Worm (Caenorhabditis elegans) whole organism, L4 larva: ENCODE data around the gene D1086.3.
"Not testable (repeated sequence)": the region's sequence is repeated elsewhere in the genome, so short reads cannot be mapped to it uniquely, and the experiment has no call there.

ENCODE experiments used
- D1046.2 ChIP-seq: fragments of 200-800 bp; sonication (Bioruptor generic); IDR thresholded peaks from 2 replicates; pipeline ENCODE4 v1.3.6; 2022; ENCODE audit warnings: missing genetic modification characterization, missing compliant biosample characterization
- F37D6.2 ChIP-seq: sonication (generic microtip); optimal IDR thresholded peaks from 2 replicates; lab custom pipeline; 2016; ENCODE audit warnings: mild to moderate bottlenecking, missing genetic modification characterization, missing compliant biosample characterization
- F44E2.7 ChIP-seq: fragments of 200-800 bp; sonication (Bioruptor generic); IDR thresholded peaks from 2 replicates; pipeline ENCODE4 v2.1.2; 2022; ENCODE audit warnings: missing genetic modification characterization, missing compliant biosample characterization
- T20F7.1 ChIP-seq: fragments of 200-800 bp; sonication (Bioruptor generic); optimal IDR thresholded peaks from 2 replicates; lab custom pipeline; 2018; ENCODE audit warnings: mild to moderate bottlenecking, missing genetic modification characterization, missing compliant biosample characterization
- T26A8.4 ChIP-seq: fragments of 200-800 bp; sonication (Bioruptor generic); IDR thresholded peaks from 2 replicates; pipeline ENCODE4 v1.3.6; 2022; ENCODE audit warnings: missing genetic modification characterization, missing compliant biosample characterization
- Y105C5A.15 ChIP-seq: fragments of 200-800 bp; sonication (Bioruptor generic); IDR thresholded peaks from 2 replicates; pipeline ENCODE4 v1.3.6; 2022; ENCODE audit warnings: missing genetic modification characterization, missing compliant biosample characterization
- aha-1 ChIP-seq: fragments of 150-350 bp; peaks from one replicate; lab custom pipeline; 2014; ENCODE audit warnings: missing biosample characterization, missing genetic modification characterization
- ceh-20 ChIP-seq: fragments of 200-800 bp; sonication (Bioruptor generic); IDR thresholded peaks from 2 replicates; pipeline ENCODE4 v1.3.6; 2022; ENCODE audit warnings: missing genetic modification reagents, missing genetic modification characterization, missing compliant biosample characterization
- ceh-32 ChIP-seq: sonication (generic microtip); optimal IDR thresholded peaks from 2 replicates; lab custom pipeline; 2016; ENCODE audit warnings: mild to moderate bottlenecking, missing genetic modification characterization, missing compliant biosample characterization; ENCODE audit not compliant: poor library complexity
- ces-1 ChIP-seq: fragments of 150-350 bp; sonication (generic microtip); optimal IDR thresholded peaks from 4 replicates; lab custom pipeline; 2014; ENCODE audit warnings: missing biosample characterization, missing genetic modification reagents, missing genetic modification characterization
- ctbp-1 ChIP-seq: fragments of 200-800 bp; sonication (Bioruptor generic); IDR thresholded peaks from 2 replicates; pipeline ENCODE4 v1.3.6; 2022; ENCODE audit warnings: missing genetic modification reagents, missing genetic modification characterization, missing compliant biosample characterization
- daf-16 ChIP-seq, 3 experiments: sonication (generic microtip); optimal IDR thresholded peaks; 2 replicates each; lab custom pipeline; 2016 to 2017; ENCODE audit warnings: missing genetic modification characterization in 3 of 3, missing genetic modification reagents in 3 of 3, mild to moderate bottlenecking in 2 of 3, missing compliant biosample characterization in 2 of 3, missing biosample characterization in 1 of 3, moderate library complexity in 1 of 3
- dmd-6 ChIP-seq: fragments of 200-800 bp; sonication (Bioruptor generic); IDR thresholded peaks from 2 replicates; pipeline ENCODE4 v1.3.6; 2022; ENCODE audit warnings: missing genetic modification reagents, missing genetic modification characterization, missing compliant biosample characterization
- dmd-9 ChIP-seq: fragments of 200-800 bp; sonication (Bioruptor generic); IDR thresholded peaks from 2 replicates; pipeline ENCODE4 v1.3.6; 2022; ENCODE audit warnings: missing genetic modification reagents, missing genetic modification characterization, missing compliant biosample characterization
- duxl-1 ChIP-seq: sonication (generic microtip); optimal IDR thresholded peaks from 2 replicates; lab custom pipeline; 2016; ENCODE audit warnings: mild to moderate bottlenecking, missing genetic modification characterization, moderate library complexity, missing compliant biosample characterization; ENCODE audit not compliant: poor library complexity
- dve-1 ChIP-seq: sonication (generic microtip); optimal IDR thresholded peaks from 2 replicates; lab custom pipeline; 2017; ENCODE audit warnings: antibody characterized with exemption, mild to moderate bottlenecking, missing genetic modification characterization, missing compliant biosample characterization; ENCODE audit not compliant: insufficient read depth
- gei-8 ChIP-seq: fragments of 200-800 bp; sonication (Bioruptor generic); optimal IDR thresholded peaks from 2 replicates; lab custom pipeline; 2018; ENCODE audit warnings: mild to moderate bottlenecking, missing genetic modification characterization, missing compliant biosample characterization
- hif-1 ChIP-seq, 2 experiments: sonication (generic microtip); optimal IDR thresholded peaks; 2 replicates each; lab custom pipeline; 2016 to 2017; ENCODE audit warnings: missing compliant biosample characterization in 2 of 2, missing genetic modification characterization in 2 of 2, missing genetic modification reagents in 2 of 2, missing genotype in 2 of 2, mild to moderate bottlenecking in 1 of 2
- hlh-11 ChIP-seq: fragments of 200-800 bp; sonication (Bioruptor generic); optimal IDR thresholded peaks from 2 replicates; lab custom pipeline; 2018; ENCODE audit warnings: mild to moderate bottlenecking, missing genetic modification characterization, missing compliant biosample characterization
- hlh-30 ChIP-seq: sonication (generic microtip); optimal IDR thresholded peaks from 2 replicates; lab custom pipeline; 2017; ENCODE audit warnings: antibody characterized with exemption, mild to moderate bottlenecking, missing genetic modification characterization, missing compliant biosample characterization; ENCODE audit not compliant: insufficient read depth
- hmg-1.1 ChIP-seq: fragments of 200-800 bp; sonication (Bioruptor generic); IDR thresholded peaks from 2 replicates; pipeline ENCODE4 v1.3.6; 2022; ENCODE audit warnings: missing genetic modification reagents, missing genetic modification characterization, missing compliant biosample characterization
- jun-1 ChIP-seq: fragments of 150-350 bp; optimal IDR thresholded peaks from 2 replicates; lab custom pipeline; 2014; ENCODE audit warnings: missing biosample characterization, missing genetic modification reagents, missing genetic modification characterization
- lin-15B ChIP-seq: fragments of 150-350 bp; sonication (generic microtip); optimal IDR thresholded peaks from 3 replicates; lab custom pipeline; 2014; ENCODE audit warnings: missing biosample characterization, missing genetic modification characterization
- lin-38 ChIP-seq: fragments of 200-800 bp; sonication (Bioruptor generic); IDR thresholded peaks from 2 replicates; pipeline ENCODE4 v1.3.6; 2022; ENCODE audit warnings: missing genetic modification reagents, missing genetic modification characterization, missing compliant biosample characterization
- lsy-2 ChIP-seq, 2 experiments: fragments of 150-350 bp in 1 of 2; sonication (generic microtip) in 1 of 2; optimal IDR thresholded peaks; 2 replicates each; lab custom pipeline; 2014 to 2017; ENCODE audit warnings: missing biosample characterization in 2 of 2, missing genetic modification characterization in 2 of 2
- madf-9 ChIP-seq: fragments of 200-800 bp; sonication (Bioruptor generic); conservative IDR thresholded peaks from 2 replicates; pipeline ENCODE4 v1.3.6; 2022; ENCODE audit warnings: missing genetic modification reagents, missing genetic modification characterization, missing compliant biosample characterization
- mdt-29 ChIP-seq: fragments of 200-800 bp; sonication (Bioruptor generic); IDR thresholded peaks from 2 replicates; pipeline ENCODE4 v1.3.6; 2022; ENCODE audit warnings: missing genetic modification reagents, missing genetic modification characterization, missing compliant biosample characterization
- nhr-10 ChIP-seq: fragments of 150-350 bp; optimal IDR thresholded peaks from 2 replicates; lab custom pipeline; 2014; ENCODE audit warnings: missing biosample characterization, missing genetic modification characterization
- nhr-102 ChIP-seq: sonication (generic microtip); optimal IDR thresholded peaks from 2 replicates; lab custom pipeline; 2016; ENCODE audit warnings: mild to moderate bottlenecking, missing genetic modification characterization, moderate library complexity, missing compliant biosample characterization
- nhr-11 ChIP-seq: fragments of 150-350 bp; optimal IDR thresholded peaks from 2 replicates; lab custom pipeline; 2014; ENCODE audit warnings: missing biosample characterization, missing genetic modification characterization
- nhr-28 ChIP-seq: fragments of 150-350 bp; optimal IDR thresholded peaks from 2 replicates; lab custom pipeline; 2014; ENCODE audit warnings: missing biosample characterization, missing genetic modification characterization
- nhr-42 ChIP-seq: fragments of 200-800 bp; sonication (Bioruptor generic); IDR thresholded peaks from 2 replicates; pipeline ENCODE4 v1.3.6; 2022; ENCODE audit warnings: missing genetic modification characterization, missing compliant biosample characterization
- nhr-48 ChIP-seq: sonication (generic microtip); optimal IDR thresholded peaks from 2 replicates; lab custom pipeline; 2016; ENCODE audit warnings: mild to moderate bottlenecking, missing genetic modification characterization, missing compliant biosample characterization
- nhr-6 ChIP-seq: fragments of 150-350 bp; optimal IDR thresholded peaks from 2 replicates; lab custom pipeline; 2014; ENCODE audit warnings: missing biosample characterization, missing genetic modification characterization
- nhr-76 ChIP-seq: fragments of 150-350 bp; optimal IDR thresholded peaks from 2 replicates; lab custom pipeline; 2014; ENCODE audit warnings: missing biosample characterization, missing genetic modification characterization
- nhr-77 ChIP-seq: fragments of 150-350 bp; optimal IDR thresholded peaks from 2 replicates; lab custom pipeline; 2014; ENCODE audit warnings: missing biosample characterization, missing genetic modification characterization
- pha-4 ChIP-seq, 2 experiments: fragments of 150-350 bp in 1 of 2; fragments of 200-800 bp in 1 of 2; sonication (Bioruptor generic) in 1 of 2; IDR thresholded peaks in 1 of 2; optimal IDR thresholded peaks in 1 of 2; 2 replicates each; pipeline versions ENCODE4 v1.3.6 to Lab custom; 2014 to 2022; ENCODE audit warnings: missing genetic modification characterization in 2 of 2, missing genetic modification reagents in 2 of 2, missing biosample characterization in 1 of 2, missing compliant biosample characterization in 1 of 2
- php-3 ChIP-seq: fragments of 200-800 bp; sonication (Bioruptor generic); IDR thresholded peaks from 2 replicates; pipeline ENCODE4 v1.3.6; 2022; ENCODE audit warnings: missing genetic modification reagents, missing genetic modification characterization, missing compliant biosample characterization
- saeg-2 ChIP-seq: fragments of 200-800 bp; sonication (Bioruptor generic); IDR thresholded peaks from 2 replicates; pipeline ENCODE4 v1.3.6; 2022; ENCODE audit warnings: missing genetic modification reagents, missing genetic modification characterization, missing compliant biosample characterization
- snpc-1.2 ChIP-seq: fragments of 200-800 bp; sonication (Bioruptor generic); IDR thresholded peaks from 2 replicates; pipeline ENCODE4 v1.3.6; 2022; ENCODE audit warnings: missing genetic modification reagents, missing genetic modification characterization, missing compliant biosample characterization
- spr-1 ChIP-seq: sonication (generic microtip); optimal IDR thresholded peaks from 2 replicates; lab custom pipeline; 2016; ENCODE audit warnings: mild to moderate bottlenecking, missing genetic modification characterization, missing compliant biosample characterization
- tag-97 ChIP-seq: fragments of 200-800 bp; sonication (Bioruptor generic); IDR thresholded peaks from 2 replicates; pipeline ENCODE4 v1.3.6; 2022; ENCODE audit warnings: missing genetic modification characterization, missing compliant biosample characterization
- unc-130 ChIP-seq: sonication (generic microtip); optimal IDR thresholded peaks from 2 replicates; lab custom pipeline; 2016; ENCODE audit warnings: missing genetic modification reagents, missing genetic modification characterization, missing compliant biosample characterization
- unc-39 ChIP-seq: sonication (generic microtip); optimal IDR thresholded peaks from 2 replicates; lab custom pipeline; 2017; ENCODE audit warnings: missing biosample characterization, missing genetic modification characterization
- zfp-2 ChIP-seq: sonication (generic microtip); optimal IDR thresholded peaks from 2 replicates; lab custom pipeline; 2016; ENCODE audit warnings: mild to moderate bottlenecking, missing genetic modification characterization, missing compliant biosample characterization
- zfp-3 ChIP-seq: fragments of 200-800 bp; sonication (Bioruptor generic); conservative IDR thresholded peaks from 2 replicates; pipeline ENCODE4 v1.3.6; 2022; ENCODE audit warnings: missing genetic modification reagents, missing genetic modification characterization, missing compliant biosample characterization

The D1086.3 gene

ce11 chrV:14049274-14049673 is 43.3 kb upstream of the D1086.3 start, which contains the start of gene F58D12.1:
F58D12.1 (plus strand) TSS chrV:14049574.
- not testable (repeated sequence) for TF ChIP-seq unc-39 (tag; lab: Kevin White, UChicago); mdt-29 (GFP tag; lab: Robert Waterston, UW); ceh-20 (GFP tag; lab: Robert Waterston, UW)

- TF ChIP-seq hlh-11 (tag; lab: Kevin White, UChicago) (peak; percentile 95), gei-8 (peak; percentile 53), lsy-2 (tag; optimal IDR thresholded peaks at IDR 0.05; lab: Kevin White, UChicago) (peak; percentile 42 to 93), dmd-6 (GFP tag; lab: Robert Waterston, UW) (peak; percentile 99), nhr-42 (GFP tag; lab: Robert Waterston, UW) (peak; percentile 97), nhr-48 (peak; percentile 90), dmd-9 (peak; percentile 99), nhr-11 (tag; lab: Kevin White, UChicago) (peak; percentile 61), F37D6.2 (tag; lab: Kevin White, UChicago) (peak; percentile 91), hif-1 (tag; optimal IDR thresholded peaks at IDR 0.05; lab: Kevin White, UChicago) (peak; percentile 61 to 94), snpc-1.2 (GFP tag; lab: Robert Waterston, UW) (0 out of 2 replicates have a peak, but pooled peaks have one; percentile 41), nhr-76 (tag; lab: Kevin White, UChicago) (peak; percentile 65), madf-9 (GFP tag; lab: Robert Waterston, UW) (peak; percentile 97), T20F7.1 (GFP tag; lab: Kevin White, UChicago) (peak; percentile 89), pha-4 (GFP tag; IDR thresholded peaks at IDR 0.05; lab: Robert Waterston, UW) (peak; percentile 96), zfp-2 (tag; lab: Kevin White, UChicago) (peak; percentile 42), D1046.2 (GFP tag; lab: Robert Waterston, UW) (peak; percentile 96), aha-1 (peak; percentile 97), lin-38 (peak; percentile 98), ceh-20 (GFP tag; lab: Robert Waterston, UW) (peak; percentile 98), T26A8.4 (GFP tag; lab: Robert Waterston, UW) (peak; percentile 97), nhr-10 (tag; lab: Kevin White, UChicago) (peak; percentile 35), spr-1 (tag; lab: Kevin White, UChicago) (peak; percentile 84), php-3 (peak; percentile 97), duxl-1 (peak; percentile 97), hmg-1.1 (peak; percentile 92), nhr-77 (tag; lab: Kevin White, UChicago) (peak; percentile 54), hlh-30 (peak; percentile 98), mdt-29 (GFP tag; lab: Robert Waterston, UW) (peak; percentile 94), jun-1 (tag; lab: Kevin White, UChicago) (peak; percentile 39), ctbp-1 (GFP tag; lab: Robert Waterston, UW) (peak; percentile 98), F44E2.7 (GFP tag; lab: Robert Waterston, UW) (peak; percentile 86), dve-1 (peak; percentile 93), nhr-28 (tag; lab: Kevin White, UChicago) (peak; percentile 72), nhr-102 (tag; lab: Kevin White, UChicago) (peak; percentile 95), ces-1 (GFP tag; lab: Kevin White, UChicago) (peak; percentile 69), daf-16 (GFP tag; optimal IDR thresholded peaks at IDR 0.05; lab: Kevin White, UChicago) (peak; percentile 28 to 38), daf-16 (tag; optimal IDR thresholded peaks at IDR 0.05; lab: Kevin White, UChicago) (peak; percentile 43), unc-130 (GFP tag; lab: Kevin White, UChicago) (peak; percentile 81), tag-97 (GFP tag; lab: Robert Waterston, UW) (peak; percentile 93), Y105C5A.15 (GFP tag; lab: Robert Waterston, UW) (peak; percentile 89; the same call in 1 of the 2 replicates), saeg-2 (GFP tag; lab: Robert Waterston, UW) (peak; percentile 95), nhr-6 (tag; lab: Kevin White, UChicago) (peak; percentile 87), zfp-3 (peak; percentile 96), lin-15B (tag; lab: Kevin White, UChicago) (peak; percentile 14), ceh-32 (tag; lab: Kevin White, UChicago) (peak; percentile 59)
- TF ChIP-seq pha-4 (tag; optimal IDR thresholded peaks at IDR 0.05; lab: Kevin White, UChicago) = not testable (repeated sequence)
These were observed 37.5 kb upstream of the D1086.3 start for ce11 chrV:14055097-14055496.
